Worm (Caenorhabditis elegans) whole organism, young adult: ENCODE measurements around the gene maoc-1.
A peak's percentile ranks its signal among the peaks of the same experiment; 100 is the strongest.

Experiments used
- F10E7.11 ChIP-seq: sonication (generic microtip); optimal IDR thresholded peaks from 2 replicates; lab custom pipeline; 2017; ENCODE audit warnings: mild to moderate bottlenecking, missing genetic modification characterization, moderate library complexity, missing compliant biosample characterization
- F57C9.4 ChIP-seq: sonication (generic microtip); optimal IDR thresholded peaks from 2 replicates; lab custom pipeline; 2017; ENCODE audit warnings: mild to moderate bottlenecking, missing genetic modification characterization, missing compliant biosample characterization
- K12H6.12 ChIP-seq: fragments of 200-800 bp; sonication (Bioruptor generic); optimal IDR thresholded peaks from 2 replicates; lab custom pipeline; 2018; ENCODE audit warnings: mild to moderate bottlenecking, missing genetic modification characterization, missing compliant biosample characterization
- Y95B8A.8 ChIP-seq: fragments of 200-800 bp; sonication (Bioruptor generic); IDR thresholded peaks from 2 replicates; pipeline ENCODE4 v1.3.6; 2022; ENCODE audit warnings: missing genetic modification reagents, missing genetic modification characterization, missing compliant biosample characterization
- ZK185.1 ChIP-seq: sonication (generic microtip); optimal IDR thresholded peaks from 2 replicates; lab custom pipeline; 2016; ENCODE audit warnings: mild to moderate bottlenecking, missing genetic modification characterization, missing compliant biosample characterization; ENCODE audit not compliant: poor library complexity, severe bottlenecking
- akir-1 ChIP-seq: fragments of 200-800 bp; sonication (Bioruptor generic); optimal IDR thresholded peaks from 2 replicates; lab custom pipeline; 2018; ENCODE audit warnings: mild to moderate bottlenecking, missing genetic modification characterization, moderate library complexity, missing compliant biosample characterization
- aptf-2 ChIP-seq: fragments of 200-800 bp; sonication (Bioruptor generic); conservative IDR thresholded peaks from 2 replicates; pipeline ENCODE4 v1.3.6; 2022; ENCODE audit warnings: missing genetic modification reagents, missing genetic modification characterization, missing compliant biosample characterization
- aptf-3 ChIP-seq: fragments of 200-800 bp; sonication (Bioruptor generic); IDR thresholded peaks from 2 replicates; pipeline ENCODE4 v1.3.6; 2022; ENCODE audit warnings: missing genetic modification characterization, missing compliant biosample characterization
- athp-1 ChIP-seq: sonication (generic microtip); optimal IDR thresholded peaks from 2 replicates; lab custom pipeline; 2017; ENCODE audit warnings: mild to moderate bottlenecking, missing genetic modification characterization, missing compliant biosample characterization
- attf-5 ChIP-seq: fragments of 200-800 bp; sonication (Bioruptor generic); optimal IDR thresholded peaks from 2 replicates; lab custom pipeline; 2018; ENCODE audit warnings: mild to moderate bottlenecking, missing genetic modification characterization, missing compliant biosample characterization
- ceh-58 ChIP-seq: fragments of 200-800 bp; sonication (Bioruptor generic); IDR thresholded peaks from 2 replicates; pipeline ENCODE4 v1.3.6; 2022; ENCODE audit warnings: missing genetic modification characterization, missing compliant biosample characterization
- ceh-79 ChIP-seq: sonication (generic microtip); optimal IDR thresholded peaks from 2 replicates; lab custom pipeline; 2017; ENCODE audit warnings: mild to moderate bottlenecking, missing genetic modification characterization, missing compliant biosample characterization
- dox-1 ChIP-seq: fragments of 200-800 bp; sonication (Bioruptor generic); IDR thresholded peaks from 2 replicates; pipeline ENCODE4 v1.3.6; 2022; ENCODE audit warnings: missing genetic modification reagents, missing genetic modification characterization, missing compliant biosample characterization
- efl-1 ChIP-seq: fragments of 150-350 bp; optimal IDR thresholded peaks from 2 replicates; lab custom pipeline; 2014; ENCODE audit warnings: missing biosample characterization, missing genetic modification reagents, missing genetic modification characterization
- egl-18 ChIP-seq: fragments of 200-800 bp; sonication (Bioruptor generic); IDR thresholded peaks from 2 replicates; pipeline ENCODE4 v1.3.6; 2022; ENCODE audit warnings: missing genetic modification reagents, missing genetic modification characterization, missing compliant biosample characterization
- ekl-4 ChIP-seq: fragments of 200-800 bp; sonication (Bioruptor generic); IDR thresholded peaks from 2 replicates; pipeline ENCODE4 v1.3.6; 2022; ENCODE audit warnings: missing genetic modification reagents, missing genetic modification characterization, missing compliant biosample characterization
- him-1 ChIP-seq: sonication (generic microtip); optimal IDR thresholded peaks from 2 replicates; lab custom pipeline; 2016; ENCODE audit warnings: missing genotype, missing genetic modification reagents, missing genetic modification characterization, missing compliant biosample characterization
- lag-1 ChIP-seq: fragments of 200-800 bp; sonication (Bioruptor generic); IDR thresholded peaks from 2 replicates; pipeline ENCODE4 v1.3.6; 2022; ENCODE audit warnings: missing genetic modification reagents, missing genetic modification characterization, missing compliant biosample characterization
- lsl-1 ChIP-seq: fragments of 200-800 bp; sonication (Bioruptor generic); optimal IDR thresholded peaks from 2 replicates; lab custom pipeline; 2018; ENCODE audit warnings: mild to moderate bottlenecking, missing genetic modification characterization, moderate library complexity, missing compliant biosample characterization
- madf-6 ChIP-seq: fragments of 200-800 bp; sonication (Bioruptor generic); IDR thresholded peaks from 2 replicates; pipeline ENCODE4 v1.3.6; 2022; ENCODE audit warnings: missing genetic modification reagents, missing genetic modification characterization, missing compliant biosample characterization
- mes-4 ChIP-seq: sonication (generic microtip); optimal IDR thresholded peaks from 2 replicates; lab custom pipeline; 2016; ENCODE audit warnings: missing genotype, missing genetic modification characterization, missing compliant biosample characterization
- nfyb-1 ChIP-seq: fragments of 200-800 bp; sonication (Bioruptor generic); IDR thresholded peaks from 2 replicates; pipeline ENCODE4 v1.3.6; 2022; ENCODE audit warnings: missing genetic modification reagents, missing genetic modification characterization, missing compliant biosample characterization
- nhr-27 ChIP-seq: fragments of 200-800 bp; sonication (Bioruptor generic); optimal IDR thresholded peaks from 2 replicates; lab custom pipeline; 2018; ENCODE audit warnings: mild to moderate bottlenecking, missing genetic modification characterization, moderate library complexity, missing compliant biosample characterization
- nhr-80 ChIP-seq: sonication (generic microtip); optimal IDR thresholded peaks from 2 replicates; lab custom pipeline; 2016; ENCODE audit warnings: missing genetic modification characterization, missing compliant biosample characterization
- sdz-38 ChIP-seq: sonication (generic microtip); optimal IDR thresholded peaks from 2 replicates; lab custom pipeline; 2016; ENCODE audit warnings: missing genotype, missing genetic modification characterization, missing compliant biosample characterization
- snpc-4 ChIP-seq, 5 experiments: fragments of 150-350 bp in 1 of 5; sonication (generic microtip) in 4 of 5; optimal IDR thresholded peaks; 2 replicates each; lab custom pipeline; 2014 to 2018; ENCODE audit warnings: missing genetic modification characterization in 5 of 5, missing biosample characterization in 3 of 5, antibody characterized with exemption in 2 of 5, mild to moderate bottlenecking in 2 of 5, missing compliant biosample characterization in 2 of 5, missing genotype in 2 of 5, moderate library complexity in 2 of 5, missing genetic modification reagents in 1 of 5
- tbx-9 ChIP-seq: sonication (generic microtip); optimal IDR thresholded peaks from 2 replicates; lab custom pipeline; 2016; ENCODE audit warnings: borderline replicate concordance, missing genetic modification characterization, inconsistent platforms, missing compliant biosample characterization
- tlf-1 ChIP-seq: fragments of 200-800 bp; sonication (Bioruptor generic); optimal IDR thresholded peaks from 2 replicates; lab custom pipeline; 2018; ENCODE audit warnings: mild to moderate bottlenecking, missing genetic modification characterization, missing compliant biosample characterization
- unc-130 ChIP-seq: sonication (generic microtip); optimal IDR thresholded peaks from 2 replicates; lab custom pipeline; 2016; ENCODE audit warnings: missing genetic modification reagents, missing genetic modification characterization, missing compliant biosample characterization
- xnd-1 ChIP-seq: sonication (generic microtip); optimal IDR thresholded peaks from 2 replicates; lab custom pipeline; 2016; ENCODE audit warnings: missing genotype, missing genetic modification reagents, missing genetic modification characterization, missing compliant biosample characterization
- ztf-22 ChIP-seq: fragments of 200-800 bp; sonication (Bioruptor generic); optimal IDR thresholded peaks from 2 replicates; lab custom pipeline; 2018; ENCODE audit warnings: mild to moderate bottlenecking, missing genetic modification characterization, moderate library complexity, missing compliant biosample characterization

maoc-1 gene

ce11 chrII:7208184-7208583 is 12.1 kb downstream of the maoc-1 start, which contains the start of gene dhs-7:
dhs-7 (minus strand) TSS chrII:7208460.
- no peak for TF ChIP-seq dox-1 (GFP tag; lab: Robert Waterston, UW)
- TF ChIP-seq nhr-80 (tag; lab: Kevin White, UChicago): peak; percentile 25

DNA sequence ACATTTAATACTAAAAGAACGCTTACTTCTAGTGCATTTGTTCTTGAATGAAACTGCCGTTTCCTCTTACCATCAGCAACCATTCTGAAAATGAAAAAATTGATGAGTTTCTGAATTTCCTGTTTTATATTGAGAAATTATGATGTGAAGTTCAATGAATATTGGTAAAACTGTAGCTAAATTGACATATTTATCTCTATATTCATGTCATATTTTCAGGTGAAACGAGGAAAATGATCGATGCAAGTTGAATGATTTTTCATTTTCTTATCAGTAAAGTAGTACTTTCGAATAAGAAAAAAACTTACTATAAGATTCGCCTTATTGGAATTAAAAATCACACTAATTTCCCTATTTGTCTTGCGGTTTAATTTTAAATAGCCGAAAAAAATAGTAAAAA is 14.1 kb downstream of the maoc-1 start, which contains the start of gene E04F6.15:
TSS of gene E04F6.15 (minus strand) at position 101 of the 400 bp plus-strand sequence.
- TF ChIP-seq egl-18 (no peak), akir-1 (GFP tag; lab: Kevin White, UChicago) (no peak), K12H6.12 (tag; lab: Kevin White, UChicago) (no peak), unc-130 (GFP tag; lab: Kevin White, UChicago) (no peak), efl-1 (no peak), Y95B8A.8 (GFP tag; lab: Robert Waterston, UW) (no peak)

ce11 chrII:7211280-7211679 is 15.2 kb downstream of the maoc-1 start, which contains the start of gene E04F6.8:
E04F6.8 (minus strand) TSS chrII:7211380.
- TF ChIP-seq aptf-3 (GFP tag; lab: Robert Waterston, UW) (no peak), F10E7.11 (tag; lab: Kevin White, UChicago) (no peak), ztf-22 (GFP tag; lab: Kevin White, UChicago) (no peak), F57C9.4 (tag; lab: Kevin White, UChicago) (no peak), ZK185.1 (tag; lab: Kevin White, UChicago) (no peak)
- TF ChIP-seq, all 124 proteins: peak for 0

DNA sequence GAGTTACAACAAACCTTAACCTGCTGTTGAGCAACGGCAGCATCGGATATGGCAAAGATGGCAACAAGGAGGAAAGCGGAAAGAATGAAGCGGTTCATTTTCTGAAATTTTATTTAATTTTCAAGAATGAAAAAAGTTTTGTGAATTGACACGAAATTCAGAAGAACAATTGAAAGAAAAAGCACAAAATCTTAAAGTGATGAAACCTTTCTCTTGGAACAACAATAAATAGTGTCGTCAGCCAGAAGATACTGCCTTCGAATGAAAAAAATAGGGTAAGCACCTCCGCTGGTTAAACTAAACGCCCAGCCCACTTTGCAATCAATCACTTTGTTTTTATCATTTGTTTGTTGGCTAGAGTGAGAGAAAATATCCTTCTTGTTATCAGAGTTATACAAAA is 16.0 kb downstream of the maoc-1 start, which contains the start of gene E04F6.9:
TSS of gene E04F6.9 (minus strand) at position 101 of the 400 bp plus-strand sequence.
- TF ChIP-seq nhr-80 (tag; lab: Kevin White, UChicago): no peak
- no peak for TF ChIP-seq sdz-38
- no peak for TF ChIP-seq lsl-1
- no peak for TF ChIP-seq xnd-1
- TF ChIP-seq egl-18: no peak
- TF ChIP-seq attf-5 (GFP tag; lab: Kevin White, UChicago): no peak
- TF ChIP-seq nhr-27 (tag; lab: Kevin White, UChicago): no peak
- TF ChIP-seq nfyb-1 (GFP tag; lab: Robert Waterston, UW): no peak
- TF ChIP-seq F10E7.11 (tag; lab: Kevin White, UChicago): no peak
- TF ChIP-seq him-1 (tag; lab: Kevin White, UChicago): no peak
- TF ChIP-seq mes-4: no peak
- no peak for TF ChIP-seq madf-6 (GFP tag; lab: Robert Waterston, UW)
- TF ChIP-seq athp-1 (tag; lab: Kevin White, UChicago): no peak
- TF ChIP-seq tbx-9 (tag; lab: Kevin White, UChicago): no peak
- TF ChIP-seq lag-1 (GFP tag; lab: Robert Waterston, UW): no peak
- no peak for TF ChIP-seq tlf-1 (GFP tag; lab: Kevin White, UChicago)

DNA sequence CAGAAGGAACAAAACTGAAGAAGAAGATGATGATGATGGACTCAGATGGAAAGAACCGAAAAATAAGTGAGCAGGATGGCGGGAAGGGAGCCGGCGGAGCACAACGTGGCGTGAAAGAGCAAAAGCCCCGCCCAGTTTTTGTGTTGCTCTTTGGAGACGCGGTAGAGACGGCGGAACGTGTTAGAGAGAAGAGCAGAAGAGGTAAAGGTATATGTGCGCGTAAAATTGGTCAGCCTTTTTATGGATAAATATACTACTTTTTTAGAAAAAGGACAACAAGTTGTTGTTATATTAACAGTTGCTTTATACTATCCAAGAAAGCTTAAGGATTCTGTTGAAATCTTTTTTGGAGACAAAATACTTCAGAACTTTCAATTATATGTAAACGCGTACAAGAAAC is 21.0 kb downstream of the maoc-1 start, which contains the start of gene E04F6.10:
TSS of gene E04F6.10 (minus strand) at position 101 of the 400 bp plus-strand sequence.
- TF ChIP-seq ekl-4 (GFP tag; lab: Robert Waterston, UW) (no peak), madf-6 (GFP tag; lab: Robert Waterston, UW) (no peak), aptf-3 (GFP tag; lab: Robert Waterston, UW) (no peak), nhr-80 (tag; lab: Kevin White, UChicago) (no peak), snpc-4 (GFP tag; optimal IDR thresholded peaks at IDR 0.05; lab: Kevin White, UChicago) (no peak), snpc-4 (tag; optimal IDR thresholded peaks at IDR 0.05; lab: Kevin White, UChicago) (no peak), tbx-9 (tag; lab: Kevin White, UChicago) (no peak), aptf-2 (GFP tag; lab: Robert Waterston, UW) (no peak), ceh-58 (GFP tag; lab: Robert Waterston, UW) (no peak), ceh-79 (no peak)
- TF ChIP-seq, all 124 proteins: peak for 0
